Fruit fly (Drosophila melanogaster): Measurements from ENCODE around the gene CG5281.

The CG5281 gene

DNA sequence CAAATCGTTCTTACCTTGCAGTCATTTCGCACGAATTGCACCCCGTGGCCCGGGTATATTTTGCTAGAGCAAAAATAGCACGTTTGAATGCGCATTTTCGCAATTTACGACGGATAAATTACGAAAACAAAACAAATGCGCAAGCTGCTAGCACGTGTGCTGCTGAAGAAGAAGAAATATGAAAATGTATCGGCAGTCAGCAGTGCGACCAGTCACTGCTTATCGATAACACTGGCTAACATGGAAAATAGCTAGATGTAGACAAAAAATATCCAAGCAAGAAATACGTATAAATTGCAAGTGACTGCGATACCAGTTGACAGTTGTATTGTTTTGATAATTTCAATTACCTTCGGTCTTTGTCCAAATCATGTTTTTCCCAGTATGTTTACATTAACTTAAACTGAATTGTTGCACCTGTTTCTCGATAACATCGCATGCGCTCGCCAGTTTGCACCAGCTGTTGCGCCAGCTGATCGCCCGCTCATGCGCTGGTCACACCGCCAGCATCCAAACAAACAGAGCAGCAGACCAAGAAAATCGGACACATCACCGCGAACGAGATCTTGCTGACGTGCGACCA is 4.2 kb upstream of the CG5281 start, which contains the start of the genes RpL24-like and CG5276 (continued):
- TF ChIP-seq Nf-YB (GFP tag; optimal IDR thresholded peaks at IDR 0.05) (peak; percentile 9), CG2712 (tag; optimal IDR thresholded peaks at IDR 0.05) (peak; percentile 42), CG4360 (GFP tag; IDR thresholded peaks at IDR 0.05) (no peak), Doc3 (GFP tag; IDR thresholded peaks at IDR 0.05; ENCODE audit: partially characterized antibody) (0 out of 3 replicates have a peak, but pooled peaks have one; percentile 36), aop (GFP tag; IDR thresholded peaks at IDR 0.05) (no peak), CG10565 (GFP tag; optimal IDR thresholded peaks at IDR 0.05) (no peak), trem (tag; optimal IDR thresholded peaks at IDR 0.05) (peak; percentile 80), cwo (GFP tag; optimal IDR thresholded peaks at IDR 0.05) (peak; percentile 66), CG13424 (tag; optimal IDR thresholded peaks at IDR 0.05) (peak; percentile 13), CG1529 (GFP tag; optimal IDR thresholded peaks at IDR 0.05) (no peak), CG13123 (GFP tag; optimal IDR thresholded peaks at IDR 0.05) (no peak), HHEX (GFP tag; optimal IDR thresholded peaks at IDR 0.05) (no peak), D (optimal IDR thresholded peaks at IDR 0.05) (peak; percentile 90), D (GFP tag; optimal IDR thresholded peaks at IDR 0.05) (no peak), unc-4 (GFP tag; IDR thresholded peaks at IDR 0.05; ENCODE audit: partially characterized antibody) (peak; percentile 69; the same call in 1 of the 2 replicates), pan (optimal IDR thresholded peaks at IDR 0.05) (no peak), pan (GFP tag; optimal IDR thresholded peaks at IDR 0.05 in 1 of 2, IDR thresholded peaks at IDR 0.05 in 1 of 2) (no peak), CG6765 (GFP tag; optimal IDR thresholded peaks at IDR 0.05) (no peak), CG32772 (GFP tag; IDR thresholded peaks at IDR 0.05) (no peak), her (GFP tag; optimal IDR thresholded peaks at IDR 0.05) (no peak), wek (GFP tag; optimal IDR thresholded peaks at IDR 0.05) (no peak), eyg (GFP tag; optimal IDR thresholded peaks at IDR 0.05) (no peak), CG2889 (GFP tag; IDR thresholded peaks at IDR 0.05) (no peak), gem (tag; optimal IDR thresholded peaks at IDR 0.05) (no peak), Hsf (GFP tag; optimal IDR thresholded peaks at IDR 0.05) (no peak), ato (GFP tag; IDR thresholded peaks at IDR 0.05; ENCODE audit: partially characterized antibody) (no peak), Dfd (GFP tag; optimal IDR thresholded peaks at IDR 0.05) (no peak), CG30020 (tag; optimal IDR thresholded peaks at IDR 0.05) (peak; percentile 83), Adf1 (GFP tag; IDR thresholded peaks at IDR 0.05) (no peak), CG33213 (GFP tag; optimal IDR thresholded peaks at IDR 0.05) (no peak), CG4282 (GFP tag; optimal IDR thresholded peaks at IDR 0.05) (no peak), Blimp-1 (GFP tag; optimal IDR thresholded peaks at IDR 0.05) (no peak), CG8089 (GFP tag; optimal IDR thresholded peaks at IDR 0.05) (no peak), dm (GFP tag; optimal IDR thresholded peaks at IDR 0.05) (peak; percentile 98), E2f2 (GFP tag; IDR thresholded peaks at IDR 0.05) (peak; percentile 55), sc (optimal IDR thresholded peaks at IDR 0.05) (no peak), sc (GFP tag; optimal IDR thresholded peaks at IDR 0.05) (no peak), chn (GFP tag; optimal IDR thresholded peaks at IDR 0.05) (no peak), oc (tag; optimal IDR thresholded peaks at IDR 0.05) (no peak), NfI (GFP tag; optimal IDR thresholded peaks at IDR 0.05) (no peak), ftz-f1 (GFP tag; optimal IDR thresholded peaks at IDR 0.05) (peak; percentile 5), CG2199 (GFP tag; IDR thresholded peaks at IDR 0.05) (no peak), hb (GFP tag; IDR thresholded peaks at IDR 0.05; ENCODE audit: partially characterized antibody) (no peak), org-1 (GFP tag; optimal IDR thresholded peaks at IDR 0.05) (no peak), Neu2 (GFP tag; optimal IDR thresholded peaks at IDR 0.05; ENCODE audit: borderline replicate concordance) (peak; percentile 25), CG16813 (GFP tag; IDR thresholded peaks at IDR 0.05; ENCODE audit: partially characterized antibody) (peak; percentile 65), bbx (GFP tag; IDR thresholded peaks at IDR 0.05; ENCODE audit: partially characterized antibody) (peak; percentile 34; the same call in 1 of the 2 replicates), tx (GFP tag; optimal IDR thresholded peaks at IDR 0.05) (no peak), Awh (GFP tag; IDR thresholded peaks at IDR 0.05) (no peak), nmo (GFP tag; optimal IDR thresholded peaks at IDR 0.05) (peak; percentile 80), kah (GFP tag; optimal IDR thresholded peaks at IDR 0.05) (no peak)

Data from whole organism, embryonic.